Worm (Caenorhabditis elegans) whole organism, L1 larva: ENCODE measurements around the gene ragc-1.
A peak's percentile ranks its signal among the peaks of the same experiment; 100 is the strongest.

Experiments used
- C04F5.9 ChIP-seq: sonication (generic microtip); optimal IDR thresholded peaks from 2 replicates; lab custom pipeline; 2016; ENCODE audit warnings: missing genetic modification characterization, missing compliant biosample characterization
- C16A3.4 ChIP-seq: fragments of 150-350 bp; optimal IDR thresholded peaks from 2 replicates; lab custom pipeline; 2014; ENCODE audit warnings: missing biosample characterization, missing genetic modification characterization
- F16B12.6 ChIP-seq: fragments of 150-350 bp; optimal IDR thresholded peaks from 2 replicates; lab custom pipeline; 2014; ENCODE audit warnings: missing biosample characterization, missing genetic modification characterization
- Y116A8C.19 ChIP-seq: sonication (generic microtip); optimal IDR thresholded peaks from 2 replicates; lab custom pipeline; 2016; ENCODE audit warnings: missing compliant biosample characterization, missing genetic modification characterization, borderline replicate concordance
- aly-2 ChIP-seq: fragments of 150-350 bp; optimal IDR thresholded peaks from 2 replicates; lab custom pipeline; 2014; ENCODE audit warnings: missing biosample characterization, missing genetic modification characterization
- ama-1 ChIP-seq: fragments of 150-350 bp; optimal IDR thresholded peaks from 2 replicates; lab custom pipeline; 2014
- ceh-63 ChIP-seq: fragments of 200-800 bp; sonication (Bioruptor generic); optimal IDR thresholded peaks from 2 replicates; lab custom pipeline; 2018; ENCODE audit warnings: mild to moderate bottlenecking, missing genetic modification characterization, missing compliant biosample characterization
- ceh-8 ChIP-seq: fragments of 200-800 bp; sonication (Bioruptor generic); optimal IDR thresholded peaks from 2 replicates; lab custom pipeline; 2018; ENCODE audit warnings: mild to moderate bottlenecking, missing genetic modification characterization, moderate library complexity, missing compliant biosample characterization
- ceh-82 ChIP-seq, 3 experiments: fragments of 150-350 bp in 1 of 3; sonication (generic microtip) in 2 of 3; optimal IDR thresholded peaks; 2 replicates each; lab custom pipeline; 2014 to 2017; ENCODE audit warnings: missing biosample characterization in 3 of 3, missing genetic modification characterization in 3 of 3
- ceh-88 ChIP-seq: fragments of 200-800 bp; sonication (Bioruptor generic); IDR thresholded peaks from 2 replicates; pipeline ENCODE4 v1.3.6; 2022; ENCODE audit warnings: missing genetic modification characterization, missing compliant biosample characterization
- ceh-90 ChIP-seq: sonication (generic microtip); optimal IDR thresholded peaks from 2 replicates; lab custom pipeline; 2016; ENCODE audit warnings: missing genetic modification characterization, missing compliant biosample characterization
- ces-1 ChIP-seq: fragments of 150-350 bp; optimal IDR thresholded peaks from 2 replicates; lab custom pipeline; 2014; ENCODE audit warnings: missing biosample characterization, missing genetic modification reagents, missing genetic modification characterization
- dpl-1 ChIP-seq, 3 experiments: fragments of 150-350 bp in 2 of 3; sonication (generic microtip) in 1 of 3; optimal IDR thresholded peaks; 2 replicates each; lab custom pipeline; 2014 to 2017; ENCODE audit warnings: missing biosample characterization in 3 of 3, missing genetic modification characterization in 3 of 3, missing genetic modification reagents in 3 of 3
- dsc-1 ChIP-seq: sonication (generic microtip); optimal IDR thresholded peaks from 2 replicates; lab custom pipeline; 2016; ENCODE audit warnings: mild to moderate bottlenecking, missing genetic modification characterization, missing compliant biosample characterization
- efl-1 ChIP-seq, 4 experiments: fragments of 150-350 bp; optimal IDR thresholded peaks in 3 of 4; peaks in 1 of 4; 1 replicate in 1 of 4; 2 replicates in 3 of 4; lab custom pipeline; 2014; ENCODE audit warnings: missing biosample characterization in 2 of 4, missing genetic modification characterization in 2 of 4, missing genetic modification reagents in 2 of 4
- fkh-4 ChIP-seq: sonication (generic microtip); optimal IDR thresholded peaks from 2 replicates; lab custom pipeline; 2016; ENCODE audit warnings: missing compliant biosample characterization, missing genetic modification characterization, borderline replicate concordance
- fkh-8 ChIP-seq: sonication (generic microtip); optimal IDR thresholded peaks from 2 replicates; lab custom pipeline; 2016; ENCODE audit warnings: mild to moderate bottlenecking, missing genetic modification characterization, missing compliant biosample characterization
- grh-1 ChIP-seq: fragments of 200-800 bp; sonication (Bioruptor generic); IDR thresholded peaks from 2 replicates; pipeline ENCODE4 v1.3.6; 2022; ENCODE audit warnings: missing genetic modification reagents, missing genetic modification characterization, missing compliant biosample characterization
- hlh-17 ChIP-seq: fragments of 200-800 bp; sonication (Bioruptor generic); optimal IDR thresholded peaks from 2 replicates; lab custom pipeline; 2018; ENCODE audit warnings: missing genetic modification characterization, mild to moderate bottlenecking, missing compliant biosample characterization, moderate library complexity, borderline replicate concordance
- hlh-4 ChIP-seq: sonication (generic microtip); optimal IDR thresholded peaks from 2 replicates; lab custom pipeline; 2016; ENCODE audit warnings: mild to moderate bottlenecking, missing genetic modification characterization, missing compliant biosample characterization
- isw-1 ChIP-seq: fragments of 200-800 bp; sonication (Bioruptor generic); IDR thresholded peaks from 2 replicates; pipeline ENCODE4 v1.3.6; 2022; ENCODE audit warnings: missing genetic modification characterization, missing compliant biosample characterization
- lin-13 ChIP-seq: fragments of 150-350 bp; optimal IDR thresholded peaks from 2 replicates; lab custom pipeline; 2014; ENCODE audit warnings: missing biosample characterization, missing genetic modification reagents, missing genetic modification characterization
- lin-35 ChIP-seq, 2 experiments: fragments of 150-350 bp; optimal IDR thresholded peaks; 2 replicates each; lab custom pipeline; 2014; ENCODE audit warnings: missing biosample characterization in 2 of 2, missing genetic modification characterization in 2 of 2, missing genetic modification reagents in 2 of 2
- lin-39 ChIP-seq: fragments of 150-350 bp; optimal IDR thresholded peaks from 2 replicates; lab custom pipeline; 2014; ENCODE audit warnings: missing biosample characterization, missing genetic modification reagents, missing genetic modification characterization
- lir-3 ChIP-seq: sonication (generic microtip); optimal IDR thresholded peaks from 2 replicates; lab custom pipeline; 2016; ENCODE audit warnings: mild to moderate bottlenecking, missing genetic modification characterization, moderate library complexity, missing compliant biosample characterization; ENCODE audit not compliant: poor library complexity
- lsy-2 ChIP-seq, 2 experiments: fragments of 150-350 bp; optimal IDR thresholded peaks; 2 replicates each; lab custom pipeline; 2014; ENCODE audit warnings: missing biosample characterization in 2 of 2, missing genetic modification characterization in 2 of 2
- mdl-1 ChIP-seq, 2 experiments: fragments of 150-350 bp; optimal IDR thresholded peaks; 2 replicates each; lab custom pipeline; 2014 to 2017; ENCODE audit warnings: missing biosample characterization in 2 of 2, missing genetic modification characterization in 2 of 2, inconsistent platforms in 1 of 2
- mep-1 ChIP-seq: fragments of 150-350 bp; optimal IDR thresholded peaks from 2 replicates; lab custom pipeline; 2014; ENCODE audit warnings: missing biosample characterization, missing genetic modification characterization
- nhr-19 ChIP-seq: fragments of 200-800 bp; sonication (Bioruptor generic); conservative IDR thresholded peaks from 2 replicates; pipeline ENCODE4 v1.3.6; 2022; ENCODE audit warnings: missing genetic modification characterization, missing compliant biosample characterization
- nhr-20 ChIP-seq: sonication (generic microtip); optimal IDR thresholded peaks from 2 replicates; lab custom pipeline; 2016; ENCODE audit warnings: mild to moderate bottlenecking, missing genetic modification characterization, missing compliant biosample characterization
- nhr-28 ChIP-seq: fragments of 150-350 bp; optimal IDR thresholded peaks from 2 replicates; lab custom pipeline; 2014; ENCODE audit warnings: missing biosample characterization, missing genetic modification characterization
- nhr-47 ChIP-seq: sonication (generic microtip); optimal IDR thresholded peaks from 2 replicates; lab custom pipeline; 2016; ENCODE audit warnings: mild to moderate bottlenecking, missing genetic modification characterization, moderate library complexity, missing compliant biosample characterization
- nhr-76 ChIP-seq: sonication (generic microtip); optimal IDR thresholded peaks from 2 replicates; lab custom pipeline; 2017; ENCODE audit warnings: missing biosample characterization, missing genetic modification characterization
- nhr-90 ChIP-seq: sonication (generic microtip); optimal IDR thresholded peaks from 2 replicates; lab custom pipeline; 2016; ENCODE audit warnings: mild to moderate bottlenecking, missing genetic modification characterization, missing compliant biosample characterization; ENCODE audit not compliant: poor library complexity
- pag-3 ChIP-seq: sonication (generic microtip); optimal IDR thresholded peaks from 2 replicates; lab custom pipeline; 2017; ENCODE audit warnings: missing genetic modification characterization, mild to moderate bottlenecking, missing compliant biosample characterization, antibody characterized with exemption, borderline replicate concordance; ENCODE audit not compliant: insufficient read depth
- pax-3 ChIP-seq: fragments of 200-800 bp; sonication (Bioruptor generic); optimal IDR thresholded peaks from 2 replicates; lab custom pipeline; 2018; ENCODE audit warnings: mild to moderate bottlenecking, missing genetic modification characterization, moderate library complexity, missing compliant biosample characterization
- snpc-4 ChIP-seq: fragments of 150-350 bp; optimal IDR thresholded peaks from 2 replicates; lab custom pipeline; 2014; ENCODE audit warnings: missing biosample characterization, missing genetic modification characterization
- sptf-1 ChIP-seq: fragments of 150-350 bp; optimal IDR thresholded peaks from 2 replicates; lab custom pipeline; 2014; ENCODE audit warnings: missing biosample characterization, missing genetic modification characterization
- swsn-7 ChIP-seq: sonication (generic microtip); optimal IDR thresholded peaks from 2 replicates; lab custom pipeline; 2016; ENCODE audit warnings: missing genetic modification characterization, missing compliant biosample characterization
- tbx-2 ChIP-seq: sonication (generic microtip); optimal IDR thresholded peaks from 2 replicates; lab custom pipeline; 2016; ENCODE audit warnings: missing genetic modification characterization, missing compliant biosample characterization
- tlp-1 ChIP-seq: fragments of 150-350 bp; optimal IDR thresholded peaks from 2 replicates; lab custom pipeline; 2014; ENCODE audit warnings: missing biosample characterization, missing genetic modification characterization
- unc-30 ChIP-seq: sonication (generic microtip); optimal IDR thresholded peaks from 2 replicates; lab custom pipeline; 2017; ENCODE audit warnings: missing biosample characterization, missing genetic modification characterization
- unc-86 ChIP-seq: sonication (generic microtip); optimal IDR thresholded peaks from 2 replicates; lab custom pipeline; 2016; ENCODE audit warnings: missing genetic modification characterization, missing compliant biosample characterization
- unc-98 ChIP-seq: fragments of 200-800 bp; sonication (Bioruptor generic); IDR thresholded peaks from 2 replicates; pipeline ENCODE4 v1.3.6; 2022; ENCODE audit warnings: missing genetic modification characterization, missing compliant biosample characterization
- vab-15 ChIP-seq: sonication (generic microtip); optimal IDR thresholded peaks from 2 replicates; lab custom pipeline; 2017; ENCODE audit warnings: missing genotype, mild to moderate bottlenecking, missing genetic modification characterization, missing compliant biosample characterization
- xbp-1 ChIP-seq: sonication (generic microtip); optimal IDR thresholded peaks from 2 replicates; lab custom pipeline; 2016; ENCODE audit warnings: missing genetic modification characterization, missing compliant biosample characterization
- zip-4 ChIP-seq: fragments of 200-800 bp; sonication (Bioruptor generic); optimal IDR thresholded peaks from 2 replicates; lab custom pipeline; 2018; ENCODE audit warnings: mild to moderate bottlenecking, missing genetic modification characterization, moderate library complexity, missing compliant biosample characterization
- ztf-11 ChIP-seq, 2 experiments: sonication (generic microtip); optimal IDR thresholded peaks; 2 replicates each; lab custom pipeline; 2016 to 2017; ENCODE audit warnings: missing genetic modification characterization in 2 of 2, missing biosample characterization in 1 of 2, missing compliant biosample characterization in 1 of 2
- ztf-4 ChIP-seq: fragments of 150-350 bp; optimal IDR thresholded peaks from 2 replicates; lab custom pipeline; 2014; ENCODE audit warnings: missing biosample characterization, missing genetic modification characterization

ragc-1 gene

ce11 chrIV:11566146-11566545 is 38.6 kb downstream of the ragc-1 start, which contains the start of gene sec-24.1 (continued):
- TF ChIP-seq ztf-11 (tag; optimal IDR thresholded peaks at IDR 0.05; lab: Kevin White, UChicago) (peak in 1 of 2 experiments; percentile 65), unc-98 (no peak), tbx-2 (tag; lab: Kevin White, UChicago) (peak; percentile 93), nhr-76 (no peak), ceh-8 (GFP tag; lab: Kevin White, UChicago) (peak; percentile 69), lin-35 (GFP tag; optimal IDR thresholded peaks at IDR 0.05; lab: Kevin White, UChicago) (peak; percentile 92 to 97), ceh-90 (tag; lab: Kevin White, UChicago) (no peak), C04F5.9 (tag; lab: Kevin White, UChicago) (peak; percentile 99), lin-13 (GFP tag; lab: Kevin White, UChicago) (peak; percentile 75), mep-1 (tag; lab: Kevin White, UChicago) (peak; percentile 87), tlp-1 (tag; lab: Kevin White, UChicago) (no peak), dpl-1 (GFP tag; optimal IDR thresholded peaks at IDR 0.05; lab: Kevin White, UChicago) (peak; percentile 91 to 95 (median 92)), hlh-4 (no peak), pax-3 (peak; percentile 66), ztf-4 (tag; lab: Kevin White, UChicago) (peak; percentile 83), ama-1 (lab: Kevin White, UChicago) (no peak), hlh-17 (GFP tag; lab: Kevin White, UChicago) (no peak), snpc-4 (tag; lab: Kevin White, UChicago) (peak; percentile 62), grh-1 (GFP tag; lab: Robert Waterston, UW) (peak; percentile 87), nhr-20 (peak; percentile 93), pag-3 (tag; lab: Kevin White, UChicago) (no peak), ces-1 (no peak), ceh-63 (GFP tag; lab: Kevin White, UChicago) (no peak), fkh-4 (peak; percentile 55), vab-15 (tag; lab: Kevin White, UChicago) (no peak), C16A3.4 (peak; percentile 93), lsy-2 (tag; optimal IDR thresholded peaks at IDR 0.05; lab: Kevin White, UChicago) (peak; percentile 99), F16B12.6 (tag; lab: Kevin White, UChicago) (peak; percentile 60), zip-4 (GFP tag; lab: Kevin White, UChicago) (peak; percentile 79), efl-1 (optimal IDR thresholded peaks at IDR 0.05; lab: Kevin White, UChicago) (peak; percentile 93 to 97), efl-1 (GFP tag; optimal IDR thresholded peaks at IDR 0.05 in 1 of 2; lab: Kevin White, UChicago) (peak; percentile 91 to 100), ceh-82 (tag; optimal IDR thresholded peaks at IDR 0.05; lab: Kevin White, UChicago) (peak; percentile 82 to 92 (median 91)), unc-30 (no peak), mdl-1 (tag; optimal IDR thresholded peaks at IDR 0.05; lab: Kevin White, UChicago) (peak in 1 of 2 experiments; percentile 83), nhr-19 (GFP tag; lab: Robert Waterston, UW) (peak; percentile 93), unc-86 (tag; lab: Kevin White, UChicago) (peak; percentile 88), lir-3 (peak; percentile 79), ceh-88 (GFP tag; lab: Robert Waterston, UW) (peak; percentile 42; the same call in 1 of the 2 replicates), lin-39 (tag; lab: Kevin White, UChicago) (peak; percentile 89), nhr-47 (tag; lab: Kevin White, UChicago) (peak; percentile 95), aly-2 (tag; lab: Kevin White, UChicago) (peak; percentile 73), nhr-28 (tag; lab: Kevin White, UChicago) (no peak), nhr-90 (tag; lab: Kevin White, UChicago) (peak; percentile 92), swsn-7 (peak; percentile 93), sptf-1 (tag; lab: Kevin White, UChicago) (no peak), dsc-1 (peak; percentile 94), Y116A8C.19 (tag; lab: Kevin White, UChicago) (no peak), fkh-8 (tag; lab: Kevin White, UChicago) (peak; percentile 72), isw-1 (GFP tag; lab: Robert Waterston, UW) (peak; percentile 91), xbp-1 (peak; percentile 94)
